Fruit fly (Drosophila melanogaster) whole organism, embryonic: ENCODE measurements around the gene EMC5.

Source experiments
- Asciz ChIP-seq: fragments of 200-800 bp; sonication (Bioruptor generic); optimal IDR thresholded peaks from 2 replicates; lab custom pipeline; 2017; ENCODE audit warnings: missing biosample characterization, mild to moderate bottlenecking, missing genetic modification characterization, missing genetic modification reagents
- Atf3 ChIP-seq: fragments of 200-800 bp; sonication (Bioruptor generic); optimal IDR thresholded peaks from 3 replicates; lab custom pipeline; 2016; ENCODE audit warnings: missing biosample characterization, missing genetic modification characterization
- CG11085 ChIP-seq: fragments of 200-800 bp; sonication (Bioruptor generic); IDR thresholded peaks from 2 replicates; pipeline ENCODE4 v1.3.6; 2022; ENCODE audit warnings: missing biosample characterization, missing genetic modification characterization
- CG11093 ChIP-seq: fragments of 200-800 bp; sonication (Bioruptor generic); IDR thresholded peaks from 3 replicates; pipeline ENCODE4 v1.3.6; 2022; ENCODE audit warnings: missing biosample characterization, missing genetic modification characterization
- CG11696 ChIP-seq: fragments of 200-800 bp; sonication (Bioruptor generic); IDR thresholded peaks from 2 replicates; pipeline ENCODE4 v1.3.6; 2022; ENCODE audit warnings: missing biosample characterization, missing genetic modification characterization
- CG12391 ChIP-seq: fragments of 200-800 bp; sonication (Bioruptor generic); optimal IDR thresholded peaks from 3 replicates; lab custom pipeline; 2018; ENCODE audit warnings: missing biosample characterization, mild to moderate bottlenecking, missing genetic modification characterization, moderate library complexity
- CG14860 ChIP-seq: fragments of 200-800 bp; sonication (Bioruptor generic); IDR thresholded peaks from 3 replicates; pipeline ENCODE4 v1.3.6; 2022; ENCODE audit warnings: missing biosample characterization, missing genetic modification characterization; ENCODE audit not compliant: partially characterized antibody
- CG15073 ChIP-seq: fragments of 200-800 bp; sonication (Bioruptor generic); optimal IDR thresholded peaks from 2 replicates; lab custom pipeline; 2016; ENCODE audit warnings: missing biosample characterization, missing genetic modification characterization
- CG1529 ChIP-seq: fragments of 200-800 bp; sonication (Bioruptor generic); optimal IDR thresholded peaks from 3 replicates; lab custom pipeline; 2018; ENCODE audit warnings: missing biosample characterization, missing genetic modification characterization
- CG16813 ChIP-seq: fragments of 200-800 bp; sonication (Bioruptor generic); IDR thresholded peaks from 3 replicates; pipeline ENCODE4 v1.3.6; 2022; ENCODE audit warnings: missing biosample characterization, missing genetic modification characterization; ENCODE audit not compliant: partially characterized antibody
- CG17359 ChIP-seq: fragments of 200-800 bp; sonication (Bioruptor generic); optimal IDR thresholded peaks from 3 replicates; lab custom pipeline; 2018; ENCODE audit warnings: missing biosample characterization, mild to moderate bottlenecking, missing genetic modification characterization, moderate library complexity
- CG17385 ChIP-seq: fragments of 200-800 bp; sonication (Bioruptor generic); optimal IDR thresholded peaks from 3 replicates; lab custom pipeline; 2018; ENCODE audit warnings: missing biosample characterization, mild to moderate bottlenecking, missing genetic modification characterization
- CG2202 ChIP-seq: fragments of 200-800 bp; sonication (Bioruptor generic); optimal IDR thresholded peaks from 2 replicates; lab custom pipeline; 2018; ENCODE audit warnings: missing biosample characterization, mild to moderate bottlenecking, missing genetic modification characterization
- CG2678 ChIP-seq: fragments of 200-800 bp; sonication (Bioruptor generic); optimal IDR thresholded peaks from 3 replicates; lab custom pipeline; 2019; ENCODE audit warnings: missing biosample characterization, mild to moderate bottlenecking, missing genetic modification characterization, moderate library complexity
- CG30020 ChIP-seq: fragments of 200-800 bp; optimal IDR thresholded peaks from 2 replicates; lab custom pipeline; 2019; ENCODE audit warnings: missing biosample characterization, mild to moderate bottlenecking, missing genetic modification characterization, moderate library complexity
- CG32772 ChIP-seq: fragments of 200-800 bp; sonication (Bioruptor generic); IDR thresholded peaks from 2 replicates; pipeline ENCODE4 v1.3.6; 2022; ENCODE audit warnings: missing biosample characterization, missing genetic modification characterization
- CG3847 ChIP-seq: fragments of 200-800 bp; sonication (Bioruptor generic); IDR thresholded peaks from 2 replicates; pipeline ENCODE4 v1.3.6; 2022; ENCODE audit warnings: missing biosample characterization, missing genetic modification characterization
- CG7357 ChIP-seq: fragments of 200-800 bp; sonication (Bioruptor generic); IDR thresholded peaks from 3 replicates; pipeline ENCODE4 v1.3.6; 2022; ENCODE audit warnings: missing biosample characterization, missing genetic modification characterization
- CTCF ChIP-seq: fragments of 200-800 bp; sonication (Bioruptor generic); optimal IDR thresholded peaks from 2 replicates; lab custom pipeline; 2017; ENCODE audit warnings: missing biosample characterization, mild to moderate bottlenecking, missing genetic modification characterization, moderate library complexity
- D ChIP-seq, 2 experiments: fragments of 200-800 bp in 1 of 2; fragments of >200 bp in 1 of 2; sonication (Bioruptor generic) in 1 of 2; optimal IDR thresholded peaks; 2 replicates in 1 of 2; 3 replicates in 1 of 2; lab custom pipeline; 2017; ENCODE audit warnings: mild to moderate bottlenecking in 1 of 2, missing biosample characterization in 1 of 2, missing genetic modification characterization in 1 of 2, missing genetic modification reagents in 1 of 2
- Ets97D ChIP-seq: fragments of 200-800 bp; sonication (Bioruptor generic); optimal IDR thresholded peaks from 3 replicates; lab custom pipeline; 2016; ENCODE audit warnings: missing biosample characterization, missing genetic modification characterization
- GATAe ChIP-seq: fragments of 200-800 bp; sonication (Bioruptor generic); conservative IDR thresholded peaks from 2 replicates; pipeline ENCODE4 v1.3.6; 2022; ENCODE audit warnings: missing biosample characterization, missing genetic modification characterization
- HLH4C ChIP-seq: fragments of 200-800 bp; sonication (Bioruptor generic); IDR thresholded peaks from 3 replicates; pipeline ENCODE4 v1.3.6; 2022; ENCODE audit warnings: missing biosample characterization, missing genetic modification characterization; ENCODE audit not compliant: partially characterized antibody
- MESR4 ChIP-seq: fragments of 200-800 bp; sonication (Bioruptor generic); optimal IDR thresholded peaks from 2 replicates; lab custom pipeline; 2018; ENCODE audit warnings: missing biosample characterization, mild to moderate bottlenecking, missing genetic modification characterization, moderate library complexity
- Meics ChIP-seq: fragments of 200-800 bp; sonication (Bioruptor generic); optimal IDR thresholded peaks from 2 replicates; lab custom pipeline; 2017; ENCODE audit warnings: missing biosample characterization, mild to moderate bottlenecking, missing genetic modification characterization
- NfI ChIP-seq: fragments of 200-800 bp; sonication (Bioruptor generic); optimal IDR thresholded peaks from 3 replicates; lab custom pipeline; 2018; ENCODE audit warnings: missing biosample characterization, mild to moderate bottlenecking, missing genetic modification characterization, moderate library complexity
- Poxn ChIP-seq: fragments of 200-800 bp; sonication (Bioruptor generic); IDR thresholded peaks from 2 replicates; pipeline ENCODE4 v1.3.6; 2022; ENCODE audit warnings: missing biosample characterization, missing genetic modification characterization
- Rfx ChIP-seq: fragments of 200-800 bp; sonication (Bioruptor generic); IDR thresholded peaks from 2 replicates; pipeline ENCODE4 v1.3.6; 2022; ENCODE audit warnings: missing biosample characterization, missing genetic modification characterization
- Rx ChIP-seq: fragments of 200-800 bp; sonication (Bioruptor generic); IDR thresholded peaks from 2 replicates; pipeline ENCODE4 v1.3.6; 2022; ENCODE audit warnings: missing biosample characterization, missing genetic modification characterization
- Scr ChIP-seq: fragments of 200-800 bp; sonication (Bioruptor generic); IDR thresholded peaks from 2 replicates; pipeline ENCODE4 v1.3.6; 2022; ENCODE audit warnings: missing biosample characterization, missing genetic modification characterization; ENCODE audit not compliant: partially characterized antibody
- Spps ChIP-seq: fragments of 200-800 bp; sonication (Bioruptor generic); optimal IDR thresholded peaks from 2 replicates; lab custom pipeline; 2018; ENCODE audit warnings: missing biosample characterization, mild to moderate bottlenecking, missing genetic modification characterization
- Sry-δ ChIP-seq: fragments of 200-800 bp; sonication (Bioruptor generic); optimal IDR thresholded peaks from 2 replicates; lab custom pipeline; 2016; ENCODE audit warnings: missing biosample characterization, missing genetic modification characterization
- al ChIP-seq: fragments of 200-800 bp; sonication (Bioruptor generic); IDR thresholded peaks from 2 replicates; pipeline ENCODE4 v1.3.6; 2022; ENCODE audit warnings: missing biosample characterization, missing genetic modification characterization
- bab2 ChIP-seq: fragments of 200-800 bp; sonication (Bioruptor generic); optimal IDR thresholded peaks from 2 replicates; lab custom pipeline; 2016; ENCODE audit warnings: missing biosample characterization, missing genetic modification characterization
- ci ChIP-seq: fragments of 200-800 bp; sonication (Bioruptor generic); IDR thresholded peaks from 3 replicates; pipeline ENCODE4 v1.3.6; 2022; ENCODE audit warnings: missing biosample characterization, missing genetic modification characterization
- crp ChIP-seq, 2 experiments: fragments of 200-800 bp; sonication (Bioruptor generic); optimal IDR thresholded peaks; 2 replicates in 1 of 2; 3 replicates in 1 of 2; lab custom pipeline; 2017; ENCODE audit warnings: missing biosample characterization in 2 of 2, missing genetic modification characterization in 2 of 2, mild to moderate bottlenecking in 1 of 2, moderate library complexity in 1 of 2
- gce ChIP-seq: fragments of 200-800 bp; sonication (Bioruptor generic); IDR thresholded peaks from 3 replicates; pipeline ENCODE4 v1.3.6; 2022; ENCODE audit warnings: missing biosample characterization, missing genetic modification characterization
- gcm2 ChIP-seq: fragments of 200-800 bp; sonication (Bioruptor generic); optimal IDR thresholded peaks from 2 replicates; lab custom pipeline; 2016; ENCODE audit warnings: missing biosample characterization, missing genetic modification characterization
- gfzf ChIP-seq: fragments of 200-800 bp; sonication (Bioruptor generic); optimal IDR thresholded peaks from 2 replicates; lab custom pipeline; 2016; ENCODE audit warnings: missing biosample characterization, mild to moderate bottlenecking, missing genetic modification characterization, moderate library complexity
- knrl ChIP-seq: fragments of 200-800 bp; sonication (Bioruptor generic); IDR thresholded peaks from 3 replicates; pipeline ENCODE4 v1.3.6; 2022; ENCODE audit warnings: missing biosample characterization, missing genetic modification characterization; ENCODE audit not compliant: partially characterized antibody
- mam ChIP-seq: fragments of 200-800 bp; sonication (Bioruptor generic); optimal IDR thresholded peaks from 3 replicates; lab custom pipeline; 2016; ENCODE audit warnings: missing biosample characterization, missing genetic modification characterization
- nmo ChIP-seq: fragments of 200-800 bp; sonication (Bioruptor generic); optimal IDR thresholded peaks from 2 replicates; lab custom pipeline; 2018; ENCODE audit warnings: missing biosample characterization, mild to moderate bottlenecking, missing genetic modification characterization, moderate library complexity
- psq ChIP-seq: fragments of 200-800 bp; sonication (Bioruptor generic); optimal IDR thresholded peaks from 2 replicates; lab custom pipeline; 2017; ENCODE audit warnings: missing biosample characterization, missing genetic modification characterization
- sens-2 ChIP-seq: fragments of 200-800 bp; sonication (Bioruptor generic); IDR thresholded peaks from 2 replicates; pipeline ENCODE4 v1.3.6; 2022; ENCODE audit warnings: missing biosample characterization, missing genetic modification characterization
- sob ChIP-seq: fragments of 200-800 bp; sonication (Bioruptor generic); IDR thresholded peaks from 2 replicates; pipeline ENCODE4 v1.3.6; 2022; ENCODE audit warnings: missing biosample characterization, missing genetic modification characterization
- tio ChIP-seq: fragments of 200-800 bp; sonication (Bioruptor generic); optimal IDR thresholded peaks from 2 replicates; lab custom pipeline; 2017; ENCODE audit warnings: missing biosample characterization, missing genetic modification characterization, inconsistent platforms
- tna ChIP-seq: fragments of 200-800 bp; sonication (Bioruptor generic); IDR thresholded peaks from 2 replicates; pipeline ENCODE4 v1.3.6; 2022; ENCODE audit warnings: missing biosample characterization, missing genetic modification characterization; ENCODE audit not compliant: partially characterized antibody
- tup ChIP-seq: fragments of 200-800 bp; sonication (Bioruptor generic); optimal IDR thresholded peaks from 2 replicates; lab custom pipeline; 2016; ENCODE audit warnings: missing biosample characterization, mild to moderate bottlenecking, missing genetic modification characterization, moderate library complexity
- vnd ChIP-seq: fragments of 200-800 bp; sonication (Bioruptor generic); IDR thresholded peaks from 3 replicates; pipeline ENCODE4 v1.3.6; 2022; ENCODE audit warnings: missing biosample characterization, missing genetic modification characterization; ENCODE audit not compliant: partially characterized antibody
- wdn ChIP-seq: fragments of 200-800 bp; sonication (Bioruptor generic); IDR thresholded peaks from 2 replicates; pipeline ENCODE4 v1.3.6; 2022; ENCODE audit warnings: missing biosample characterization, missing genetic modification characterization
- zen2 ChIP-seq: fragments of 200-800 bp; sonication (Bioruptor generic); IDR thresholded peaks from 3 replicates; pipeline ENCODE4 v1.3.6; 2022; ENCODE audit warnings: missing biosample characterization, missing genetic modification characterization; ENCODE audit not compliant: partially characterized antibody

EMC5 gene

dm6 chr2L:19033288-19033687, 45.8 kb downstream of the EMC5 start, which contains the start of gene hook (continued):
- TF ChIP-seq D (optimal IDR thresholded peaks at IDR 0.05; lab: Kevin White, UChicago) (no peak), D (GFP tag; optimal IDR thresholded peaks at IDR 0.05; lab: Kevin White, UChicago) (no peak), Sry-δ (GFP tag; lab: Kevin White, UChicago) (peak; percentile 61), Ets97D (GFP tag; lab: Kevin White, UChicago) (no peak), Meics (GFP tag; lab: Kevin White, UChicago) (no peak), CG2678 (tag; lab: Kevin White, UChicago) (no peak), CG15073 (no peak), Atf3 (GFP tag; lab: Kevin White, UChicago) (no peak), CG2202 (tag; lab: Kevin White, UChicago) (no peak), CG1529 (GFP tag; lab: Kevin White, UChicago) (no peak), Rx (GFP tag; lab: Robert Waterston, UW) (no peak), CG30020 (tag; lab: Kevin White, UChicago) (no peak), CTCF (no peak), ci (GFP tag; lab: Robert Waterston, UW) (no peak), sens-2 (GFP tag; lab: Robert Waterston, UW) (no peak), gce (GFP tag; lab: Robert Waterston, UW) (no peak), CG12391 (tag; lab: Kevin White, UChicago) (peak; percentile 14), knrl (peak; percentile 84), CG14860 (GFP tag; lab: Robert Waterston, UW) (peak; percentile 63), CG17359 (tag; lab: Kevin White, UChicago) (no peak), CG11093 (GFP tag; lab: Robert Waterston, UW) (no peak), CG11085 (GFP tag; lab: Robert Waterston, UW) (no peak), wdn (GFP tag; lab: Robert Waterston, UW) (no peak), nmo (GFP tag; lab: Kevin White, UChicago) (peak; percentile 8), crp (GFP tag; optimal IDR thresholded peaks at IDR 0.05; lab: Kevin White, UChicago) (peak in 1 of 2 experiments; percentile 76), vnd (GFP tag; lab: Robert Waterston, UW) (peak; percentile 64), psq (no peak), Asciz (no peak), NfI (GFP tag; lab: Kevin White, UChicago) (no peak), tio (GFP tag; lab: Kevin White, UChicago) (no peak), gfzf (GFP tag; lab: Kevin White, UChicago) (no peak), CG11696 (GFP tag; lab: Robert Waterston, UW) (no peak), CG32772 (GFP tag; lab: Robert Waterston, UW) (no peak), Scr (GFP tag; lab: Robert Waterston, UW) (peak; percentile 81), GATAe (no peak), sob (no peak), tup (GFP tag; lab: Kevin White, UChicago) (no peak), zen2 (GFP tag; lab: Robert Waterston, UW) (peak; percentile 75), Rfx (GFP tag; lab: Robert Waterston, UW) (0 out of 2 replicates have a peak, but pooled peaks have one; percentile 14), CG7357 (GFP tag; lab: Robert Waterston, UW) (no peak), mam (GFP tag; lab: Kevin White, UChicago) (no peak), CG3847 (no peak), CG16813 (GFP tag; lab: Robert Waterston, UW) (peak; percentile 69), MESR4 (GFP tag; lab: Kevin White, UChicago) (peak; percentile 45), al (no peak), tna (GFP tag; lab: Robert Waterston, UW) (0 out of 2 replicates have a peak, but pooled peaks have one; percentile 40), HLH4C (GFP tag; lab: Robert Waterston, UW) (peak; percentile 71), Poxn (GFP tag; lab: Robert Waterston, UW) (no peak), CG17385 (GFP tag; lab: Kevin White, UChicago) (peak; percentile 6), Spps (tag; lab: Kevin White, UChicago) (no peak), bab2 (GFP tag; lab: Kevin White, UChicago) (no peak), gcm2 (GFP tag; lab: Kevin White, UChicago) (no peak)
